Worm (Caenorhabditis elegans): ENCODE results near the gene C18B2.2.

DNA sequence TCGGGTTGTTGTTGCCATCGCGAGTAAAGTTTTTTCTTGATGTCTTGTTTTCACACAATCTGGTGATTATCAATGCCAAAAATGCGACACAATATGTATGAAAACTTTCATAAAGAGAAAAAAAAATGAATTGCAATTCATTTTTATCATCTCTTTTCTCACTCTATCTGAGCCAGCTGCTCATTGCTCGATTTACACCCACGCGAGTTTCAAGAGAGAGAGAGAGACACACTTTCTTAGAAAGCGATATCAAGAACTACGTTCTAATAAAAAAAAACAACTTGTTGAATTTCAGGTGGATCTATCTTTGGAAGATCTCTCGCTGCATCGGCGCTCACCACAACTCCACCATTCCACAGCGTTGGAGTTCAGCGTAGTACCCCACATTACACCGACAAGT, 20.6 kb upstream of the C18B2.2 start:
- TF ChIP-seq zfp-3 (GFP tag; conservative IDR thresholded peaks at IDR 0.05) (no peak), zip-11 (GFP tag; IDR thresholded peaks at IDR 0.05) (no peak), lin-39 (tag; optimal IDR thresholded peaks at IDR 0.05) (no peak), nhr-25 (tag; optimal IDR thresholded peaks at IDR 0.05; ENCODE audit: borderline replicate concordance, insufficient read depth) (no peak), pqm-1 (tag; optimal IDR thresholded peaks at IDR 0.05) (no peak), ama-1 (optimal IDR thresholded peaks at IDR 0.05) (no peak), nhr-77 (tag; optimal IDR thresholded peaks at IDR 0.05) (no peak), ZK546.5 (tag; optimal IDR thresholded peaks at IDR 0.05) (no peak), F26F4.8 (GFP tag; conservative IDR thresholded peaks at IDR 0.05) (no peak)

Measured in whole organism, L4 larva.